Fruit fly (Drosophila melanogaster) whole organism, prepupa: Measurements from ENCODE around the gene mfrn.
A peak's percentile ranks its signal among the peaks of the same experiment; 100 is the strongest.
"Not testable (repeated sequence)": the region's sequence is repeated elsewhere in the genome, so short reads cannot be mapped to it uniquely, and the experiment has no call there.

Source experiments
- Blimp-1 ChIP-seq: fragments of 200-800 bp; sonication (Bioruptor generic); optimal IDR thresholded peaks from 3 replicates; lab custom pipeline; 2017; ENCODE audit warnings: missing biosample characterization, missing genetic modification characterization, mild to moderate bottlenecking, moderate library complexity, missing genetic modification reagents
- CG10669 ChIP-seq: fragments of 200-800 bp; sonication (Bioruptor generic); optimal IDR thresholded peaks from 3 replicates; lab custom pipeline; 2018; ENCODE audit warnings: missing biosample characterization, mild to moderate bottlenecking, missing genetic modification characterization, moderate library complexity
- CG11294 ChIP-seq: fragments of 200-800 bp; sonication (Bioruptor generic); IDR thresholded peaks from 2 replicates; pipeline ENCODE4 v1.3.6; 2022; ENCODE audit warnings: missing biosample characterization, missing genetic modification characterization
- CG11762 ChIP-seq: fragments of 200-800 bp; sonication (Bioruptor generic); optimal IDR thresholded peaks from 3 replicates; lab custom pipeline; 2016; ENCODE audit warnings: missing biosample characterization, missing genetic modification characterization; ENCODE audit not compliant: insufficient read depth
- CG11902 ChIP-seq: fragments of 200-800 bp; sonication (Bioruptor generic); optimal IDR thresholded peaks from 3 replicates; lab custom pipeline; 2016; ENCODE audit warnings: missing biosample characterization, missing genetic modification characterization
- CG16779 ChIP-seq: fragments of 200-800 bp; sonication (Bioruptor generic); optimal IDR thresholded peaks from 3 replicates; lab custom pipeline; 2017; ENCODE audit warnings: missing biosample characterization, mild to moderate bottlenecking, missing genetic modification characterization
- CG31627 ChIP-seq: fragments of 200-800 bp; sonication (Bioruptor generic); optimal IDR thresholded peaks from 3 replicates; lab custom pipeline; 2016; ENCODE audit warnings: missing biosample characterization, missing genetic modification characterization
- CG32006 ChIP-seq: fragments of 200-800 bp; sonication (Bioruptor generic); optimal IDR thresholded peaks from 3 replicates; lab custom pipeline; 2017; ENCODE audit warnings: missing biosample characterization, mild to moderate bottlenecking, missing genetic modification characterization
- CG34406 ChIP-seq: fragments of 200-800 bp; sonication (Bioruptor generic); optimal IDR thresholded peaks from 3 replicates; lab custom pipeline; 2016; ENCODE audit warnings: missing biosample characterization, missing genetic modification characterization
- CG4318 ChIP-seq: fragments of 200-800 bp; sonication (Bioruptor generic); optimal IDR thresholded peaks from 3 replicates; lab custom pipeline; 2017; ENCODE audit warnings: missing biosample characterization, mild to moderate bottlenecking, missing genetic modification characterization
- CG6276 ChIP-seq: fragments of 200-800 bp; sonication (Bioruptor generic); optimal IDR thresholded peaks from 2 replicates; lab custom pipeline; 2017; ENCODE audit warnings: missing biosample characterization, mild to moderate bottlenecking, missing genetic modification characterization
- CG6808 ChIP-seq: fragments of 200-800 bp; sonication (Bioruptor generic); optimal IDR thresholded peaks from 3 replicates; lab custom pipeline; 2017; ENCODE audit warnings: missing biosample characterization, missing genetic modification characterization, mild to moderate bottlenecking, moderate library complexity, missing genetic modification reagents
- CG8119 ChIP-seq: fragments of 200-800 bp; sonication (Bioruptor generic); IDR thresholded peaks from 3 replicates; pipeline ENCODE4 v1.3.6; 2022; ENCODE audit warnings: missing biosample characterization, missing genetic modification characterization
- CG8632 ChIP-seq: fragments of 200-800 bp; sonication (Bioruptor generic); optimal IDR thresholded peaks from 3 replicates; lab custom pipeline; 2016; ENCODE audit warnings: missing biosample characterization, missing genetic modification characterization
- CG9139 ChIP-seq: fragments of 200-800 bp; sonication (Bioruptor generic); optimal IDR thresholded peaks from 3 replicates; lab custom pipeline; 2017; ENCODE audit warnings: missing biosample characterization, mild to moderate bottlenecking, missing genetic modification characterization
- Gug ChIP-seq: fragments of 200-800 bp; sonication (Bioruptor generic); IDR thresholded peaks from 2 replicates; pipeline ENCODE4 v1.3.6; 2022; ENCODE audit warnings: missing biosample characterization, missing genetic modification characterization
- Hr38 ChIP-seq: sonication (Bioruptor generic); optimal IDR thresholded peaks from 2 replicates; lab custom pipeline; 2016; ENCODE audit warnings: missing biosample characterization, missing genetic modification characterization
- OdsH ChIP-seq: fragments of 200-800 bp; sonication (Bioruptor generic); optimal IDR thresholded peaks from 3 replicates; lab custom pipeline; 2016; ENCODE audit warnings: missing biosample characterization, missing genetic modification characterization
- Sox102F ChIP-seq: fragments of 200-800 bp; sonication (Bioruptor generic); optimal IDR thresholded peaks from 2 replicates; lab custom pipeline; 2016; ENCODE audit warnings: missing biosample characterization, mild to moderate bottlenecking, missing genetic modification characterization
- Sox14 ChIP-seq: fragments of 200-800 bp; sonication (Bioruptor generic); optimal IDR thresholded peaks from 3 replicates; lab custom pipeline; 2016; ENCODE audit warnings: missing biosample characterization, missing genetic modification characterization
- achi ChIP-seq: fragments of 200-800 bp; sonication (Bioruptor generic); optimal IDR thresholded peaks from 3 replicates; lab custom pipeline; 2016; ENCODE audit warnings: missing biosample characterization, missing genetic modification characterization
- cyc ChIP-seq: fragments of 200-800 bp; sonication (Bioruptor generic); optimal IDR thresholded peaks from 3 replicates; lab custom pipeline; 2016; ENCODE audit warnings: missing biosample characterization, missing genetic modification characterization
- dac ChIP-seq: fragments of 200-800 bp; sonication (Bioruptor generic); optimal IDR thresholded peaks from 2 replicates; lab custom pipeline; 2017; ENCODE audit warnings: missing biosample characterization, mild to moderate bottlenecking, missing genetic modification characterization
- esn ChIP-seq: fragments of 200-800 bp; sonication (Bioruptor generic); optimal IDR thresholded peaks from 2 replicates; lab custom pipeline; 2016; ENCODE audit warnings: missing biosample characterization, mild to moderate bottlenecking, missing genetic modification characterization, moderate library complexity
- fd59A ChIP-seq: fragments of 200-800 bp; sonication (Bioruptor generic); optimal IDR thresholded peaks from 2 replicates; lab custom pipeline; 2017; ENCODE audit warnings: missing biosample characterization, mild to moderate bottlenecking, missing genetic modification characterization, missing genetic modification reagents
- fkh ChIP-seq: fragments of 200-800 bp; sonication (Bioruptor generic); optimal IDR thresholded peaks from 3 replicates; lab custom pipeline; 2017; ENCODE audit warnings: missing biosample characterization, mild to moderate bottlenecking, missing genetic modification characterization, moderate library complexity
- lz ChIP-seq: fragments of 200-800 bp; sonication (Bioruptor generic); optimal IDR thresholded peaks from 3 replicates; lab custom pipeline; 2016; ENCODE audit warnings: missing biosample characterization, missing genetic modification characterization
- salr ChIP-seq, 2 experiments: fragments of 200-800 bp; sonication (Bioruptor generic); optimal IDR thresholded peaks; 3 replicates each; lab custom pipeline; 2016 to 2018; ENCODE audit warnings: missing biosample characterization in 2 of 2, missing genetic modification characterization in 2 of 2, mild to moderate bottlenecking in 1 of 2
- spab ChIP-seq: fragments of 200-800 bp; sonication (Bioruptor generic); optimal IDR thresholded peaks from 2 replicates; lab custom pipeline; 2017; ENCODE audit warnings: missing biosample characterization, mild to moderate bottlenecking, missing genetic modification characterization, missing genetic modification reagents
- vri ChIP-seq: fragments of 200-800 bp; sonication (Bioruptor generic); optimal IDR thresholded peaks from 3 replicates; lab custom pipeline; 2016; ENCODE audit warnings: missing biosample characterization, mild to moderate bottlenecking, missing genetic modification characterization

The mfrn gene

dm6 chr3R:27987329-27987728, 39.5 kb upstream of the mfrn start (continued):
- TF ChIP-seq CG4318 (peak; percentile 63), achi (GFP tag; lab: Kevin White, UChicago) (peak; percentile 53), Gug (peak; percentile 57), fkh (GFP tag; lab: Kevin White, UChicago) (peak; percentile 31)

- no peak for TF ChIP-seq CG11762
- TF ChIP-seq vri: no peak
- TF ChIP-seq fkh (GFP tag; lab: Kevin White, UChicago): peak; percentile 88
- TF ChIP-seq Gug: no peak
- no peak for TF ChIP-seq spab (GFP tag; lab: Kevin White, UChicago)
- no peak for TF ChIP-seq CG10669 (GFP tag; lab: Kevin White, UChicago)
- TF ChIP-seq CG8119 (GFP tag; lab: Robert Waterston, UW): no peak
- no peak for TF ChIP-seq CG6276 (GFP tag; lab: Kevin White, UChicago)
These were observed 39.0 kb upstream of the mfrn start for dm6 chr3R:27986794-27987193.

dm6 chr3R:27963119-27963518, 15.3 kb upstream of the mfrn start, which contains the start of the genes CG31131 and CG4849:
CG31131 (minus strand) TSS chr3R:27963219.
CG4849 (plus strand) TSS chr3R:27963415.
- not testable (repeated sequence) for TF ChIP-seq CG34406, OdsH, lz (GFP tag; lab: Kevin White, UChicago)

dm6 chr3R:27960473-27960872, 12.7 kb upstream of the mfrn start, which contains the start of gene CG31253:
CG31253 (minus strand) TSS chr3R:27960573.
- TF ChIP-seq Sox102F (GFP tag; lab: Kevin White, UChicago); CG32006 (GFP tag; lab: Kevin White, UChicago); CG11762: not testable (repeated sequence)

- TF ChIP-seq CG32006, spab, Hr38 (GFP tag; lab: Kevin White, UChicago): not testable (repeated sequence)
These were observed 11.3 kb upstream of the mfrn start, which contains the start of the genes CG42487 and CG4884 for dm6 chr3R:27959145-27959544. CG42487 (minus strand) TSS chr3R:27959245. CG4884 (minus strand) TSS chr3R:27959245.

dm6 chr3R:27957967-27958366, 10.1 kb upstream of the mfrn start:
- TF ChIP-seq CG16779 (tag; lab: Kevin White, UChicago) (no peak), CG9139 (no peak), fd59A (no peak), dac (GFP tag; lab: Kevin White, UChicago) (no peak), CG8632 (GFP tag; lab: Kevin White, UChicago) (no peak), Sox14 (no peak), spab (GFP tag; lab: Kevin White, UChicago) (no peak), CG6808 (GFP tag; lab: Kevin White, UChicago) (no peak), Blimp-1 (GFP tag; lab: Kevin White, UChicago) (no peak), CG11902 (GFP tag; lab: Kevin White, UChicago) (no peak), Gug (no peak), cyc (no peak), CG10669 (GFP tag; lab: Kevin White, UChicago) (no peak), esn (GFP tag; lab: Kevin White, UChicago) (no peak), salr (GFP tag; optimal IDR thresholded peaks at IDR 0.05; lab: Kevin White, UChicago) (no peak), CG6276 (GFP tag; lab: Kevin White, UChicago) (no peak), CG11294 (GFP tag; lab: Robert Waterston, UW) (no peak), CG31627 (GFP tag; lab: Kevin White, UChicago) (no peak)
